Worm (Caenorhabditis elegans) whole organism, L3 larva: Measurements from ENCODE around the gene Y16B4A.2.

Source experiments
- R02D3.7 ChIP-seq: fragments of 150-350 bp; optimal IDR thresholded peaks from 2 replicates; lab custom pipeline; 2014; ENCODE audit warnings: missing biosample characterization, missing genetic modification characterization
- ZK546.5 ChIP-seq: sonication (generic microtip); optimal IDR thresholded peaks from 2 replicates; lab custom pipeline; 2017; ENCODE audit warnings: missing biosample characterization, missing genetic modification characterization
- aly-2 ChIP-seq: fragments of 150-350 bp; optimal IDR thresholded peaks from 2 replicates; lab custom pipeline; 2014; ENCODE audit warnings: missing biosample characterization, missing genetic modification characterization
- ama-1 ChIP-seq: fragments of 150-350 bp; optimal IDR thresholded peaks from 2 replicates; lab custom pipeline; 2018
- ceh-16 ChIP-seq: sonication (generic microtip); optimal IDR thresholded peaks from 2 replicates; lab custom pipeline; 2017; ENCODE audit warnings: missing biosample characterization, missing genetic modification characterization
- ceh-28 ChIP-seq: fragments of 150-350 bp; optimal IDR thresholded peaks from 2 replicates; lab custom pipeline; 2014; ENCODE audit warnings: missing biosample characterization, missing genetic modification reagents, missing genetic modification characterization
- ceh-82 ChIP-seq: fragments of 150-350 bp; optimal IDR thresholded peaks from 2 replicates; lab custom pipeline; 2014; ENCODE audit warnings: missing biosample characterization, missing genetic modification characterization
- ceh-9 ChIP-seq: sonication (generic microtip); optimal IDR thresholded peaks from 2 replicates; lab custom pipeline; 2018; ENCODE audit warnings: missing biosample characterization, missing genetic modification characterization
- daf-12 ChIP-seq: fragments of 150-350 bp; optimal IDR thresholded peaks from 2 replicates; lab custom pipeline; 2014; ENCODE audit warnings: missing biosample characterization, missing genetic modification reagents, missing genetic modification characterization
- egl-27 ChIP-seq: sonication (generic microtip); optimal IDR thresholded peaks from 4 replicates; lab custom pipeline; 2017; ENCODE audit warnings: missing biosample characterization, missing genetic modification reagents, missing genetic modification characterization
- egl-5 ChIP-seq: fragments of 150-350 bp; optimal IDR thresholded peaks from 2 replicates; lab custom pipeline; 2017; ENCODE audit warnings: missing biosample characterization, missing genetic modification reagents, missing genetic modification characterization, inconsistent platforms
- elt-1 ChIP-seq: fragments of 150-350 bp; optimal IDR thresholded peaks from 2 replicates; lab custom pipeline; 2014; ENCODE audit warnings: missing biosample characterization, missing genetic modification characterization
- elt-2 ChIP-seq: sonication (generic microtip); optimal IDR thresholded peaks from 2 replicates; lab custom pipeline; 2016; ENCODE audit warnings: missing genetic modification reagents, mild to moderate bottlenecking, missing genetic modification characterization, missing compliant biosample characterization
- elt-3 ChIP-seq, 3 experiments: fragments of 150-350 bp in 1 of 3; sonication (generic microtip) in 2 of 3; optimal IDR thresholded peaks; 2 replicates in 2 of 3; 4 replicates in 1 of 3; lab custom pipeline; 2014 to 2017; ENCODE audit warnings: missing biosample characterization in 3 of 3, missing genetic modification characterization in 3 of 3
- eor-1 ChIP-seq, 2 experiments: fragments of 150-350 bp; optimal IDR thresholded peaks; 2 replicates each; lab custom pipeline; 2014 to 2018; ENCODE audit warnings: missing biosample characterization in 2 of 2, missing genetic modification characterization in 2 of 2
- fkh-10 ChIP-seq: sonication (generic microtip); optimal IDR thresholded peaks from 2 replicates; lab custom pipeline; 2017; ENCODE audit warnings: missing biosample characterization, missing genetic modification reagents, missing genetic modification characterization
- fkh-2 ChIP-seq: fragments of 150-350 bp; optimal IDR thresholded peaks from 2 replicates; lab custom pipeline; 2014; ENCODE audit warnings: missing biosample characterization, missing genetic modification reagents, missing genetic modification characterization
- fos-1 ChIP-seq: fragments of 150-350 bp; optimal IDR thresholded peaks from 2 replicates; lab custom pipeline; 2014; ENCODE audit warnings: missing biosample characterization, missing genetic modification characterization
- hmg-11 ChIP-seq: sonication (generic microtip); optimal IDR thresholded peaks from 2 replicates; lab custom pipeline; 2016; ENCODE audit warnings: missing genetic modification characterization, missing compliant biosample characterization
- jun-1 ChIP-seq: fragments of 150-350 bp; optimal IDR thresholded peaks from 2 replicates; lab custom pipeline; 2014; ENCODE audit warnings: missing biosample characterization, missing genetic modification reagents, missing genetic modification characterization
- lin-15B ChIP-seq: fragments of 150-350 bp; optimal IDR thresholded peaks from 2 replicates; lab custom pipeline; 2014; ENCODE audit warnings: missing biosample characterization, missing genetic modification characterization
- lin-39 ChIP-seq: fragments of 150-350 bp; optimal IDR thresholded peaks from 2 replicates; lab custom pipeline; 2018; ENCODE audit warnings: missing biosample characterization, missing genetic modification reagents, missing genetic modification characterization
- lsy-12 ChIP-seq: sonication (generic microtip); optimal IDR thresholded peaks from 2 replicates; lab custom pipeline; 2016; ENCODE audit warnings: mild to moderate bottlenecking, missing genetic modification characterization, missing compliant biosample characterization
- mdl-1 ChIP-seq: fragments of 150-350 bp; optimal IDR thresholded peaks from 2 replicates; lab custom pipeline; 2014; ENCODE audit warnings: missing biosample characterization, missing genetic modification characterization
- mml-1 ChIP-seq: fragments of 150-350 bp; sonication (generic microtip); optimal IDR thresholded peaks from 3 replicates; lab custom pipeline; 2014; ENCODE audit warnings: missing biosample characterization, missing genetic modification characterization
- nfya-1 ChIP-seq: sonication (generic microtip); optimal IDR thresholded peaks from 2 replicates; lab custom pipeline; 2017; ENCODE audit warnings: missing genetic modification characterization, mild to moderate bottlenecking, missing compliant biosample characterization, antibody characterized with exemption, moderate library complexity; ENCODE audit not compliant: insufficient read depth
- nhr-11 ChIP-seq: fragments of 150-350 bp; optimal IDR thresholded peaks from 2 replicates; lab custom pipeline; 2014; ENCODE audit warnings: missing biosample characterization, missing genetic modification characterization
- nhr-12 ChIP-seq: fragments of 150-350 bp; optimal IDR thresholded peaks from 2 replicates; lab custom pipeline; 2014; ENCODE audit warnings: missing biosample characterization, missing genetic modification characterization
- nhr-23 ChIP-seq: fragments of 150-350 bp; optimal IDR thresholded peaks from 2 replicates; lab custom pipeline; 2014; ENCODE audit warnings: missing biosample characterization, missing genetic modification reagents, missing genetic modification characterization
- nhr-237 ChIP-seq: fragments of 150-350 bp; optimal IDR thresholded peaks from 2 replicates; lab custom pipeline; 2014; ENCODE audit warnings: missing biosample characterization, missing genetic modification characterization
- nhr-25 ChIP-seq: sonication (generic microtip); optimal IDR thresholded peaks from 2 replicates; lab custom pipeline; 2017; ENCODE audit warnings: missing biosample characterization, missing genetic modification characterization
- nhr-28 ChIP-seq: fragments of 150-350 bp; optimal IDR thresholded peaks from 2 replicates; lab custom pipeline; 2014; ENCODE audit warnings: missing biosample characterization, missing genetic modification characterization
- nhr-43 ChIP-seq: sonication (generic microtip); optimal IDR thresholded peaks from 2 replicates; lab custom pipeline; 2016; ENCODE audit warnings: mild to moderate bottlenecking, missing genetic modification characterization, missing compliant biosample characterization; ENCODE audit not compliant: poor library complexity, severe bottlenecking
- nhr-67 ChIP-seq: fragments of 150-350 bp; optimal IDR thresholded peaks from 2 replicates; lab custom pipeline; 2014; ENCODE audit warnings: missing biosample characterization, missing genetic modification characterization
- nhr-76 ChIP-seq: fragments of 150-350 bp; sonication (generic microtip); optimal IDR thresholded peaks from 5 replicates; lab custom pipeline; 2014; ENCODE audit warnings: missing biosample characterization, missing genetic modification characterization
- nhr-77 ChIP-seq: fragments of 150-350 bp; optimal IDR thresholded peaks from 2 replicates; lab custom pipeline; 2014; ENCODE audit warnings: missing biosample characterization, missing genetic modification characterization
- pha-4 ChIP-seq: fragments of 150-350 bp; optimal IDR thresholded peaks from 2 replicates; lab custom pipeline; 2014; ENCODE audit warnings: missing biosample characterization, missing genetic modification reagents, missing genetic modification characterization
- pqm-1 ChIP-seq: fragments of 150-350 bp; optimal IDR thresholded peaks from 2 replicates; lab custom pipeline; 2017; ENCODE audit warnings: missing biosample characterization, missing genetic modification characterization, inconsistent platforms
- sea-2 ChIP-seq: fragments of 150-350 bp; sonication (generic microtip); optimal IDR thresholded peaks from 4 replicates; lab custom pipeline; 2014; ENCODE audit warnings: missing biosample characterization, missing genetic modification reagents, missing genetic modification characterization
- skn-1 ChIP-seq: fragments of 150-350 bp; optimal IDR thresholded peaks from 2 replicates; lab custom pipeline; 2014; ENCODE audit warnings: missing biosample characterization, missing genetic modification characterization
- snpc-4 ChIP-seq: fragments of 150-350 bp; optimal IDR thresholded peaks from 2 replicates; lab custom pipeline; 2014; ENCODE audit warnings: missing biosample characterization, missing genetic modification characterization
- tbx-2 ChIP-seq: sonication (generic microtip); optimal IDR thresholded peaks from 2 replicates; lab custom pipeline; 2016; ENCODE audit warnings: mild to moderate bottlenecking, missing genetic modification characterization, missing compliant biosample characterization
- unc-39 ChIP-seq: sonication (generic microtip); optimal IDR thresholded peaks from 4 replicates; lab custom pipeline; 2017; ENCODE audit warnings: missing biosample characterization, missing genetic modification characterization
- unc-62 ChIP-seq: fragments of 150-350 bp; sonication (generic microtip); optimal IDR thresholded peaks from 4 replicates; lab custom pipeline; 2014; ENCODE audit warnings: missing biosample characterization, missing genetic modification reagents, missing genetic modification characterization
- zag-1 ChIP-seq: fragments of 150-350 bp; optimal IDR thresholded peaks from 2 replicates; lab custom pipeline; 2014; ENCODE audit warnings: missing biosample characterization, missing genetic modification characterization
- ztf-11 ChIP-seq: fragments of 150-350 bp; optimal IDR thresholded peaks from 2 replicates; lab custom pipeline; 2014; ENCODE audit warnings: missing biosample characterization, missing genetic modification characterization
- ztf-4 ChIP-seq: fragments of 150-350 bp; optimal IDR thresholded peaks from 2 replicates; lab custom pipeline; 2014; ENCODE audit warnings: missing biosample characterization, missing genetic modification characterization

Gene Y16B4A.2

DNA sequence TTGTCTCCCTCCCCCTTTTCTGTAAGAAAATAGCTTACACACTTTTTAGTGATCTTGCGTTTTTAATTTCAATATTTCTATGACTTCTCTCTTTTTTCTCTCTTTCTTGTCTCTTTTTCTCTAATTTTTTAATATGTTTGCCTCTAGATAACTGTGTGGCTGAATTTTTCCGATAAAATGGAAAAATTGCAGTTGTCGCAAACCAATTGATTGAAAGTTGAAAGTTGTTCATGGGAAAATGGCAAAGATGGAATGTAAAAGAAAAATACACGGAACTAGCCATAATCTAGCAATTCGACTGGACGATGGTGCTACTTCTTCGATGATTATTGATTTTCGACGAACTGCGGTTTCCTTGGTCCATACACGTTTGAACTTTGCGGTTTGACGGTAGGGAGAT, 15.8 kb downstream of the Y16B4A.2 start:
- TF ChIP-seq nhr-67 (tag; lab: Kevin White, UChicago) (no peak), R02D3.7 (tag; lab: Kevin White, UChicago) (no peak), lin-15B (no peak), elt-2 (tag; lab: Kevin White, UChicago) (peak; percentile 40), egl-5 (tag; lab: Kevin White, UChicago) (no peak), nhr-28 (tag; lab: Kevin White, UChicago) (no peak), ceh-9 (tag; lab: Kevin White, UChicago) (no peak), pqm-1 (tag; lab: Kevin White, UChicago) (peak; percentile 33), mml-1 (tag; lab: Kevin White, UChicago) (no peak), elt-3 (tag; optimal IDR thresholded peaks at IDR 0.05; lab: Kevin White, UChicago) (no peak), hmg-11 (tag; lab: Kevin White, UChicago) (no peak), sea-2 (GFP tag; lab: Kevin White, UChicago) (no peak)

- TF ChIP-seq zag-1: no peak
- no peak for TF ChIP-seq fkh-2 (tag; lab: Kevin White, UChicago)
- TF ChIP-seq pqm-1 (tag; lab: Kevin White, UChicago): peak; percentile 79
- no peak for TF ChIP-seq nhr-28 (tag; lab: Kevin White, UChicago)
- peak; percentile 68 for TF ChIP-seq lin-15B
- TF ChIP-seq nhr-76 (tag; lab: Kevin White, UChicago): no peak
- TF ChIP-seq mdl-1: peak; percentile 77
- TF ChIP-seq ceh-9 (tag; lab: Kevin White, UChicago): no peak
- TF ChIP-seq jun-1 (tag; lab: Kevin White, UChicago): peak; percentile 76
- no peak for TF ChIP-seq mml-1 (tag; lab: Kevin White, UChicago)
- TF ChIP-seq egl-27 (tag; lab: Kevin White, UChicago): peak; percentile 36
- TF ChIP-seq ceh-28 (tag; lab: Kevin White, UChicago): peak; percentile 39
- peak; percentile 87 for TF ChIP-seq snpc-4 (tag; lab: Kevin White, UChicago)
- no peak for TF ChIP-seq nhr-77
- peak; percentile 97 for TF ChIP-seq hmg-11 (tag; lab: Kevin White, UChicago)
- peak; percentile 66 for TF ChIP-seq skn-1 (tag; lab: Kevin White, UChicago)
- TF ChIP-seq tbx-2 (tag; lab: Kevin White, UChicago): peak; percentile 47
- TF ChIP-seq ceh-16 (tag; lab: Kevin White, UChicago): no peak
- TF ChIP-seq nhr-43: peak; percentile 46
- no peak for TF ChIP-seq ceh-82
- TF ChIP-seq unc-62 (GFP tag; lab: Kevin White, UChicago): peak; percentile 28
- no peak for TF ChIP-seq eor-1 (tag; optimal IDR thresholded peaks at IDR 0.05; lab: Kevin White, UChicago)
- TF ChIP-seq fkh-10 (GFP tag; lab: Kevin White, UChicago): peak; percentile 21
- TF ChIP-seq unc-39 (tag; lab: Kevin White, UChicago): no peak
- peak; percentile 3 for TF ChIP-seq R02D3.7 (tag; lab: Kevin White, UChicago)
- TF ChIP-seq nhr-237: no peak
- peak; percentile 32 for TF ChIP-seq lsy-12 (tag; lab: Kevin White, UChicago)
- TF ChIP-seq ztf-11 (tag; lab: Kevin White, UChicago): no peak
- TF ChIP-seq nhr-25 (tag; lab: Kevin White, UChicago): peak; percentile 86
- peak; percentile 95 for TF ChIP-seq pha-4 (tag; lab: Kevin White, UChicago)
- no peak for TF ChIP-seq nhr-12 (tag; lab: Kevin White, UChicago)
- TF ChIP-seq ZK546.5 (tag; lab: Kevin White, UChicago): no peak
- peak; percentile 45 for TF ChIP-seq sea-2 (GFP tag; lab: Kevin White, UChicago)
- TF ChIP-seq lin-39 (tag; lab: Kevin White, UChicago): peak; percentile 93
- no peak for TF ChIP-seq fos-1 (tag; lab: Kevin White, UChicago)
- TF ChIP-seq daf-12 (tag; lab: Kevin White, UChicago): no peak
- TF ChIP-seq egl-5 (tag; lab: Kevin White, UChicago): peak; percentile 90
- peak; percentile 38 for TF ChIP-seq elt-1
- TF ChIP-seq aly-2 (tag; lab: Kevin White, UChicago): no peak
- TF ChIP-seq nfya-1 (tag; lab: Kevin White, UChicago): peak; percentile 94
- peak; percentile 53 for TF ChIP-seq ztf-4 (tag; lab: Kevin White, UChicago)
- peak; percentile 80 for TF ChIP-seq elt-2 (tag; lab: Kevin White, UChicago)
- TF ChIP-seq elt-3 (tag; optimal IDR thresholded peaks at IDR 0.05; lab: Kevin White, UChicago): no peak
- peak; percentile 73 for TF ChIP-seq nhr-23 (tag; lab: Kevin White, UChicago)
- TF ChIP-seq nhr-11 (tag; lab: Kevin White, UChicago): peak; percentile 31
- no peak for TF ChIP-seq ama-1 (lab: Kevin White, UChicago)
- no peak for TF ChIP-seq nhr-67 (tag; lab: Kevin White, UChicago)
Measured at ce11 chrX:14753514-14754076, 18.1 kb downstream of the Y16B4A.2 start, which contains the start of gene sucl-1. Gene sucl-1 (plus strand): TSS chrX:14754026.
